Fruit fly (Drosophila melanogaster): ENCODE data around the gene Cpr30F.

dm6 chr2L:9948520-9948858, 15.5 kb upstream of the Cpr30F start:
- TF ChIP-seq CrebA (GFP tag; optimal IDR thresholded peaks at IDR 0.05; ENCODE audit: borderline replicate concordance) (no peak), pan (optimal IDR thresholded peaks at IDR 0.05) (no peak), Myc (optimal IDR thresholded peaks at IDR 0.05) (no peak), Rel (GFP tag; optimal IDR thresholded peaks at IDR 0.05) (no peak), Rel (tag; optimal IDR thresholded peaks at IDR 0.05) (no peak), foxo (GFP tag; optimal IDR thresholded peaks at IDR 0.05) (no peak)
